Fruit fly (Drosophila melanogaster): ENCODE measurements around the gene CG7601.
A peak's percentile ranks its signal among the peaks of the same experiment; 100 is the strongest.

CG7601 gene

dm6 chr3R:29782367-29782766 lies 45.8 kb upstream of the CG7601 start:
- TF ChIP-seq CrebA (GFP tag; optimal IDR thresholded peaks at IDR 0.05; ENCODE audit: borderline replicate concordance) (peak; percentile 67), usp (GFP tag; optimal IDR thresholded peaks at IDR 0.05) (no peak), Jra (GFP tag; optimal IDR thresholded peaks at IDR 0.05) (peak; percentile 96), Dif (GFP tag; optimal IDR thresholded peaks at IDR 0.05; ENCODE audit: partially characterized antibody) (peak; percentile 67), dl (GFP tag; optimal IDR thresholded peaks at IDR 0.05; ENCODE audit: insufficient read depth in 1 of 2, partially characterized antibody in 2 of 2) (peak in 1 of 2 experiments; percentile 7), GATAd (GFP tag; optimal IDR thresholded peaks at IDR 0.05) (no peak), N (GFP tag; optimal IDR thresholded peaks at IDR 0.05) (no peak), Vsx2 (GFP tag; optimal IDR thresholded peaks at IDR 0.05; ENCODE audit: partially characterized antibody) (no peak), dmrt93B (GFP tag; optimal IDR thresholded peaks at IDR 0.05) (no peak), woc (GFP tag; optimal IDR thresholded peaks at IDR 0.05) (no peak), Hr78 (GFP tag; optimal IDR thresholded peaks at IDR 0.05) (no peak), foxo (GFP tag; optimal IDR thresholded peaks at IDR 0.05) (peak in 1 of 2 experiments; percentile 19), Rel (GFP tag; optimal IDR thresholded peaks at IDR 0.05) (peak; percentile 16), Rel (tag; optimal IDR thresholded peaks at IDR 0.05) (no peak), Hr83 (GFP tag; optimal IDR thresholded peaks at IDR 0.05; ENCODE audit: poor library complexity, severe bottlenecking) (no peak), rgr (GFP tag; optimal IDR thresholded peaks at IDR 0.05) (peak; percentile 39), tai (GFP tag; optimal IDR thresholded peaks at IDR 0.05) (peak; percentile 8), sage (GFP tag; optimal IDR thresholded peaks at IDR 0.05) (peak; percentile 6), sv (GFP tag; optimal IDR thresholded peaks at IDR 0.05) (no peak), brk (GFP tag; optimal IDR thresholded peaks at IDR 0.05) (peak; percentile 44), psq (GFP tag; optimal IDR thresholded peaks at IDR 0.05) (peak; percentile 51), Abd-B (GFP tag; optimal IDR thresholded peaks at IDR 0.05) (no peak), Dfd (GFP tag; optimal IDR thresholded peaks at IDR 0.05) (no peak), br (GFP tag; optimal IDR thresholded peaks at IDR 0.05) (peak; percentile 49), Sp1 (GFP tag; optimal IDR thresholded peaks at IDR 0.05) (peak; percentile 49), Mio (GFP tag; optimal IDR thresholded peaks at IDR 0.05) (no peak), dsf (GFP tag; optimal IDR thresholded peaks at IDR 0.05; ENCODE audit: borderline replicate concordance) (no peak), CG32264 (GFP tag; optimal IDR thresholded peaks at IDR 0.05) (no peak), Hnf4 (GFP tag; optimal IDR thresholded peaks at IDR 0.05) (peak; percentile 46), h (GFP tag; optimal IDR thresholded peaks at IDR 0.05) (peak; percentile 55), fru (GFP tag; optimal IDR thresholded peaks at IDR 0.05) (peak; percentile 50), lola (GFP tag; optimal IDR thresholded peaks at IDR 0.05) (no peak), pan (optimal IDR thresholded peaks at IDR 0.05) (no peak), CG9705 (GFP tag; optimal IDR thresholded peaks at IDR 0.05) (no peak), OdsH (GFP tag; optimal IDR thresholded peaks at IDR 0.05) (peak; percentile 11), jim (GFP tag; optimal IDR thresholded peaks at IDR 0.05) (no peak), Myc (optimal IDR thresholded peaks at IDR 0.05) (no peak), HLH106 (tag; optimal IDR thresholded peaks at IDR 0.05) (peak; percentile 24), ey (GFP tag; optimal IDR thresholded peaks at IDR 0.05) (no peak)

dm6 chr3R:29781874-29782273 lies 45.3 kb upstream of the CG7601 start:
- TF ChIP-seq dmrt93B (GFP tag; optimal IDR thresholded peaks at IDR 0.05) (no peak), Rel (GFP tag; optimal IDR thresholded peaks at IDR 0.05) (no peak), Rel (tag; optimal IDR thresholded peaks at IDR 0.05) (peak; percentile 95)

dm6 chr3R:29780402-29781029 lies 44.0 kb upstream of the CG7601 start, which contains the start of gene fig:
Gene fig (minus strand): TSS chr3R:29780452.
- TF ChIP-seq Hr83 (GFP tag; optimal IDR thresholded peaks at IDR 0.05; ENCODE audit: poor library complexity, severe bottlenecking) (peak; percentile 36), h (GFP tag; optimal IDR thresholded peaks at IDR 0.05) (peak; percentile 33), Rel (GFP tag; optimal IDR thresholded peaks at IDR 0.05) (no peak), Rel (tag; optimal IDR thresholded peaks at IDR 0.05) (peak; percentile 63), Myc (optimal IDR thresholded peaks at IDR 0.05) (no peak)

All from whole organism, wandering third instar larva.